Fruit fly (Drosophila melanogaster) Kc167 (cell line): ENCODE data around the gene CG5641.
"Not testable (repeated sequence)": the region's sequence is repeated elsewhere in the genome, so short reads cannot be mapped to it uniquely, and the experiment has no call there.

Source experiments
- Myc ChIP-seq: fragments of >200 bp; optimal IDR thresholded peaks from 2 replicates; lab custom pipeline; 2017; ENCODE audit warnings: missing external identifiers
- Sin3A ChIP-seq: fragments of >200 bp; optimal IDR thresholded peaks from 2 replicates; lab custom pipeline; 2018; ENCODE audit warnings: missing external identifiers
- h ChIP-seq: fragments of >200 bp; optimal IDR thresholded peaks from 3 replicates; lab custom pipeline; 2018; ENCODE audit warnings: missing external identifiers
- insv ChIP-seq: fragments of >200 bp; optimal IDR thresholded peaks from 3 replicates; lab custom pipeline; 2018; ENCODE audit warnings: missing external identifiers
- psq ChIP-seq: fragments of >200 bp; optimal IDR thresholded peaks from 2 replicates; lab custom pipeline; 2017; ENCODE audit warnings: missing external identifiers

DNA sequence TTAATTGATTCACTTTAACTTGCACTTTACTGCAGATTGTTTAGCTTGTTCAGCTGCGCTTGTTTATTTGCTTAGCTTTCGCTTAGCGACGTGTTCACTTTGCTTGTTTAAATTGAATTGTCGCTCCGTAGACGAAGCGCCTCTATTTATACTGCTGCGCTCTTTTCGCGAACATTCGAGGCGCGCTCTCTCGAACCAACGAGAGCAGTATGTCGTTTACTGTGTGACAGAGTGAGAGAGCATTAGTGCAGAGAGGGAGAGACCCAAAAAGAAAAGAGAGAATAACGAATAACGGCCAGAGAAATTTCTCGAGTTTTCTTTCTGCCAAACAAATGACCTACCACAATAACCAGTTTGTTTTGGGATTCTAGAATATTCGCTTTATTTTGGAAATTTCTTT is 38.6 kb upstream of the CG5641 start, which contains the start of gene Hsp70Ba:
- TF ChIP-seq insv (lab: Kevin White, UChicago); Sin3A (lab: Kevin White, UChicago); Myc; psq; h (lab: Kevin White, UChicago): not testable (repeated sequence)
